Fruit fly (Drosophila melanogaster) whole organism, prepupa: ENCODE measurements around the gene CG42588.

Experiments
- Blimp-1 ChIP-seq: fragments of 200-800 bp; sonication (Bioruptor generic); optimal IDR thresholded peaks from 3 replicates; lab custom pipeline; 2017; ENCODE audit warnings: missing biosample characterization, missing genetic modification characterization, mild to moderate bottlenecking, moderate library complexity, missing genetic modification reagents
- CG10631 ChIP-seq: fragments of 200-800 bp; sonication (Bioruptor generic); optimal IDR thresholded peaks from 2 replicates; lab custom pipeline; 2016; ENCODE audit warnings: missing biosample characterization, missing genetic modification characterization
- CG11294 ChIP-seq: fragments of 200-800 bp; sonication (Bioruptor generic); IDR thresholded peaks from 2 replicates; pipeline ENCODE4 v1.3.6; 2022; ENCODE audit warnings: missing biosample characterization, missing genetic modification characterization
- CG11762 ChIP-seq: fragments of 200-800 bp; sonication (Bioruptor generic); optimal IDR thresholded peaks from 3 replicates; lab custom pipeline; 2016; ENCODE audit warnings: missing biosample characterization, missing genetic modification characterization; ENCODE audit not compliant: insufficient read depth
- CG11902 ChIP-seq: fragments of 200-800 bp; sonication (Bioruptor generic); optimal IDR thresholded peaks from 3 replicates; lab custom pipeline; 2016; ENCODE audit warnings: missing biosample characterization, missing genetic modification characterization
- CG1621 ChIP-seq: fragments of 200-800 bp; sonication (Bioruptor generic); optimal IDR thresholded peaks from 3 replicates; lab custom pipeline; 2018; ENCODE audit warnings: missing biosample characterization, mild to moderate bottlenecking, missing genetic modification characterization
- CG3032 ChIP-seq: fragments of 200-800 bp; optimal IDR thresholded peaks from 2 replicates; lab custom pipeline; 2019; ENCODE audit warnings: missing biosample characterization, mild to moderate bottlenecking, missing genetic modification characterization, moderate library complexity
- CG32006 ChIP-seq: fragments of 200-800 bp; sonication (Bioruptor generic); optimal IDR thresholded peaks from 3 replicates; lab custom pipeline; 2017; ENCODE audit warnings: missing biosample characterization, mild to moderate bottlenecking, missing genetic modification characterization
- CG3919 ChIP-seq: fragments of 200-800 bp; sonication (Bioruptor generic); optimal IDR thresholded peaks from 3 replicates; lab custom pipeline; 2016; ENCODE audit warnings: missing biosample characterization, missing genetic modification characterization
- CG6163 ChIP-seq: fragments of 200-800 bp; sonication (Bioruptor generic); IDR thresholded peaks from 3 replicates; pipeline ENCODE4 v1.3.6; 2022; ENCODE audit warnings: missing biosample characterization, missing genetic modification characterization
- CG6276 ChIP-seq: fragments of 200-800 bp; sonication (Bioruptor generic); optimal IDR thresholded peaks from 2 replicates; lab custom pipeline; 2017; ENCODE audit warnings: missing biosample characterization, mild to moderate bottlenecking, missing genetic modification characterization
- CG6808 ChIP-seq: fragments of 200-800 bp; sonication (Bioruptor generic); optimal IDR thresholded peaks from 3 replicates; lab custom pipeline; 2017; ENCODE audit warnings: missing biosample characterization, missing genetic modification characterization, mild to moderate bottlenecking, moderate library complexity, missing genetic modification reagents
- CG6854 ChIP-seq: fragments of 200-800 bp; sonication (Bioruptor generic); optimal IDR thresholded peaks from 2 replicates; lab custom pipeline; 2017; ENCODE audit warnings: missing biosample characterization, mild to moderate bottlenecking, missing genetic modification characterization
- CG8319 ChIP-seq: fragments of 200-800 bp; sonication (Bioruptor generic); optimal IDR thresholded peaks from 3 replicates; lab custom pipeline; 2016; ENCODE audit warnings: missing biosample characterization, missing genetic modification characterization
- CG8632 ChIP-seq: fragments of 200-800 bp; sonication (Bioruptor generic); optimal IDR thresholded peaks from 3 replicates; lab custom pipeline; 2016; ENCODE audit warnings: missing biosample characterization, missing genetic modification characterization
- CG9139 ChIP-seq: fragments of 200-800 bp; sonication (Bioruptor generic); optimal IDR thresholded peaks from 3 replicates; lab custom pipeline; 2017; ENCODE audit warnings: missing biosample characterization, mild to moderate bottlenecking, missing genetic modification characterization
- Eip75B ChIP-seq: fragments of 200-800 bp; sonication (Bioruptor generic); optimal IDR thresholded peaks from 3 replicates; lab custom pipeline; 2016; ENCODE audit warnings: missing biosample characterization, missing genetic modification characterization
- Eip93F ChIP-seq: fragments of 200-800 bp; sonication (Bioruptor generic); optimal IDR thresholded peaks from 2 replicates; lab custom pipeline; 2016; ENCODE audit warnings: missing biosample characterization, mild to moderate bottlenecking, missing genetic modification characterization
- Ets96B ChIP-seq: fragments of 200-800 bp; optimal IDR thresholded peaks from 2 replicates; lab custom pipeline; 2019; ENCODE audit warnings: missing biosample characterization, mild to moderate bottlenecking, missing genetic modification characterization, moderate library complexity
- Gug ChIP-seq: fragments of 200-800 bp; sonication (Bioruptor generic); IDR thresholded peaks from 2 replicates; pipeline ENCODE4 v1.3.6; 2022; ENCODE audit warnings: missing biosample characterization, missing genetic modification characterization
- Hr38 ChIP-seq: sonication (Bioruptor generic); optimal IDR thresholded peaks from 2 replicates; lab custom pipeline; 2016; ENCODE audit warnings: missing biosample characterization, missing genetic modification characterization
- Hr39 ChIP-seq: fragments of 200-800 bp; sonication (Bioruptor generic); optimal IDR thresholded peaks from 2 replicates; lab custom pipeline; 2016; ENCODE audit warnings: missing biosample characterization, missing genetic modification characterization
- Hr4 ChIP-seq: fragments of 200-800 bp; sonication (Bioruptor generic); optimal IDR thresholded peaks from 3 replicates; lab custom pipeline; 2016; ENCODE audit warnings: missing biosample characterization, missing genetic modification characterization
- Lpt ChIP-seq: fragments of 200-800 bp; sonication (Bioruptor generic); optimal IDR thresholded peaks from 3 replicates; lab custom pipeline; 2016; ENCODE audit warnings: missing biosample characterization, missing genetic modification characterization
- Smox ChIP-seq: fragments of 200-800 bp; sonication (Bioruptor generic); optimal IDR thresholded peaks from 3 replicates; lab custom pipeline; 2016; ENCODE audit warnings: missing biosample characterization, missing genetic modification characterization
- Sox14 ChIP-seq: fragments of 200-800 bp; sonication (Bioruptor generic); optimal IDR thresholded peaks from 3 replicates; lab custom pipeline; 2016; ENCODE audit warnings: missing biosample characterization, missing genetic modification characterization
- Sox15 ChIP-seq: fragments of 200-800 bp; sonication (Bioruptor generic); optimal IDR thresholded peaks from 3 replicates; lab custom pipeline; 2016; ENCODE audit warnings: missing biosample characterization, missing genetic modification characterization
- cyc ChIP-seq: fragments of 200-800 bp; sonication (Bioruptor generic); optimal IDR thresholded peaks from 3 replicates; lab custom pipeline; 2016; ENCODE audit warnings: missing biosample characterization, missing genetic modification characterization
- esn ChIP-seq: fragments of 200-800 bp; sonication (Bioruptor generic); optimal IDR thresholded peaks from 2 replicates; lab custom pipeline; 2016; ENCODE audit warnings: missing biosample characterization, mild to moderate bottlenecking, missing genetic modification characterization, moderate library complexity
- fd85E ChIP-seq: fragments of 200-800 bp; sonication (Bioruptor generic); optimal IDR thresholded peaks from 3 replicates; lab custom pipeline; 2016; ENCODE audit warnings: missing biosample characterization, missing genetic modification characterization
- fkh ChIP-seq: fragments of 200-800 bp; sonication (Bioruptor generic); optimal IDR thresholded peaks from 3 replicates; lab custom pipeline; 2017; ENCODE audit warnings: missing biosample characterization, mild to moderate bottlenecking, missing genetic modification characterization, moderate library complexity
- lz ChIP-seq: fragments of 200-800 bp; sonication (Bioruptor generic); optimal IDR thresholded peaks from 3 replicates; lab custom pipeline; 2016; ENCODE audit warnings: missing biosample characterization, missing genetic modification characterization
- pdm3 ChIP-seq: fragments of 200-800 bp; sonication (Bioruptor generic); optimal IDR thresholded peaks from 3 replicates; lab custom pipeline; 2016; ENCODE audit warnings: missing biosample characterization, missing genetic modification characterization
- salr ChIP-seq, 2 experiments: fragments of 200-800 bp; sonication (Bioruptor generic); optimal IDR thresholded peaks; 3 replicates each; lab custom pipeline; 2016 to 2018; ENCODE audit warnings: missing biosample characterization in 2 of 2, missing genetic modification characterization in 2 of 2, mild to moderate bottlenecking in 1 of 2
- spab ChIP-seq: fragments of 200-800 bp; sonication (Bioruptor generic); optimal IDR thresholded peaks from 2 replicates; lab custom pipeline; 2017; ENCODE audit warnings: missing biosample characterization, mild to moderate bottlenecking, missing genetic modification characterization, missing genetic modification reagents
- vri ChIP-seq: fragments of 200-800 bp; sonication (Bioruptor generic); optimal IDR thresholded peaks from 3 replicates; lab custom pipeline; 2016; ENCODE audit warnings: missing biosample characterization, mild to moderate bottlenecking, missing genetic modification characterization

Gene CG42588

DNA sequence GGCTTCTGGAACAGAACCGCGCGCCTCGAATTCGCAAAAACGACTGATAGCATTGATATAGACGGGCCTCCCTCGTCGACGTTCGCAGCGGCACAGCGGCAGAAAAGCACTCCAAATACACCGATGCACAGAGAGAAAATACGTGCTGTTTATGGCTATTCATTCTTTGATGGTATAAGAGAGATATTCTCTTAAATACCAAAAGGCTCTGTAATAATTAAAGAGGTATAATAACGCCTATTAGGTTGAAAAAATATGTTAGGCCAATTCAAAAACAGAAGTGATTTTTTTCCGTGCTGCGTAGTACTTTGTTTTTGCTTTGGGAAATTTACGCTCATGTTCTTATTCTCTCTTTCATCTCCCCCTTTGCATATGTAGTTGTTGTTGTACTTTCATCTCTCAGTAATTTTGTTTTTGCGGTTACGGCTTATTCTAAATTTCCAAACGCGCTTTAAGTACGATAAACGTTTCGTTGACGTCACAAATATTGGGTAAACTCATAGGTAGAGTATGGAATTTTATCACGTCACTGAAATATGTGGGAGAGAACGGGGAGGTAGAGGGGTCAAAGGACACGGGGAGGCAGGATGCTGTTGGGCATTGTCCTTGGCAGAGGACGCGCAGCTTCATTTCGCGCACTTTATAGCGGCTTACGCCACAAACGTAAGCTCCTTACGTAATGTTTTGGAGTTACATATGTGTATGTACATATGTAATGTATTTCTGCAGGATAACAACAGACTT lies 29.2 kb downstream of the CG42588 start, which contains the start of gene nebu (continued):
- TF ChIP-seq Sox14 (GFP tag; lab: Kevin White, UChicago) (peak; percentile 99), Hr38 (GFP tag; lab: Kevin White, UChicago) (peak; percentile 61), Gug (peak; percentile 97), Lpt (GFP tag; lab: Kevin White, UChicago) (peak; percentile 96), salr (GFP tag; optimal IDR thresholded peaks at IDR 0.05; lab: Kevin White, UChicago) (peak; percentile 95 to 96), CG11902 (GFP tag; lab: Kevin White, UChicago) (peak; percentile 98), lz (GFP tag; lab: Kevin White, UChicago) (peak; percentile 99), Hr39 (peak; percentile 99), Sox15 (peak; percentile 98), CG6808 (GFP tag; lab: Kevin White, UChicago) (peak; percentile 95)

DNA sequence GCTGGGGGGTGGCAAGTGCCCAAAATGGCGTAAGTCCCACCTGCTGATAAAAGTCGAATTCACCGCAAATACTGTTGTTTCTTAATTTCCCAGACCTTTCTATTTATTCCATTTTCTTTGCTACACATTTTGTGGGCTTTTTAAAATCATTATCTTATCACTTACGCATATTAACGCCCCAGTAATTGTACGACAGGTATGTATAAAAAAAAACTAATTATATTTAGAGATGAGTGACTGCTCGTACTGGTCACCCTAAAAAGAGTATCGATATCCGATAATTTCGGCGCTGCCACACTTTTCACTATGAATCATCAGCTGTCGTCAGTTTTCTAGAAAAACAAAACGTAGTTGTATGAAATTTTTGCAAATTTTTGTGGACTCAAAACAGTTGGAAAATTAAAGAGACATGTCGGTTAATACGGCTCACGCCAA lies 35.8 kb downstream of the CG42588 start, which contains the start of the genes CG10948 and Wbp2:
CG10948 (minus strand) TSS at position 251 of the 435 bp plus-strand sequence.
Wbp2 (plus strand) TSS at position 299 of the 435 bp plus-strand sequence.
- TF ChIP-seq Lpt (GFP tag; lab: Kevin White, UChicago) (no peak), Smox (GFP tag; lab: Kevin White, UChicago) (no peak), vri (GFP tag; lab: Kevin White, UChicago) (peak; percentile 82), Eip75B (no peak), Ets96B (tag; lab: Kevin White, UChicago) (peak; percentile 10), CG6854 (peak; percentile 44), lz (GFP tag; lab: Kevin White, UChicago) (peak; percentile 40), CG3032 (peak; percentile 29), CG1621 (tag; lab: Kevin White, UChicago) (no peak), CG9139 (GFP tag; lab: Kevin White, UChicago) (no peak), CG8632 (GFP tag; lab: Kevin White, UChicago) (peak; percentile 8), esn (GFP tag; lab: Kevin White, UChicago) (peak; percentile 44), Eip93F (peak; percentile 50), CG3919 (GFP tag; lab: Kevin White, UChicago) (no peak)

DNA sequence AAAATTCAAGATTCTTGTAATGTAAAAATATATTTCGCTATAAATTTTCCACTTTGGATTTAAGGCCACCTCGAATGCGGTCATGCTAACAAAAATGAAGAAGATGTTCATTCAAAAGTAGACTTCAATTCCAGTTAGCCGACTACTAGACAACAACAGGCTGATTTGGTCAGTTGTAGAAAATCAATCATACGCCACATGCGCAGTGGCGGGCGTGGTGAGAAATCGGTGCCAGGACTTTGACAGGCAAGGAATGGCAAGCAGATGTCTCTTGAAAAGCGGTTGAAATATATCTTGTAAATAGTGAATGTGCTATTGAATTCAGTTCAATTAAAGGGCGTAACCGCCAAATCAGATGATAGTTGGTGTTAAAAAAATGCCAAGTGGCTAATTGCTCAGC lies 39.4 kb downstream of the CG42588 start, which contains the start of gene Ent3:
Ent3 (plus strand) TSS at position 224 of the 400 bp plus-strand sequence.
- TF ChIP-seq CG11762 (no peak), Hr4 (no peak), CG32006 (GFP tag; lab: Kevin White, UChicago) (no peak), pdm3 (GFP tag; lab: Kevin White, UChicago) (no peak), Eip75B (no peak), CG8319 (GFP tag; lab: Kevin White, UChicago) (no peak), cyc (GFP tag; lab: Kevin White, UChicago) (no peak), CG11294 (no peak), fkh (GFP tag; lab: Kevin White, UChicago) (no peak), CG6163 (GFP tag; lab: Robert Waterston, UW) (no peak), Sox14 (GFP tag; lab: Kevin White, UChicago) (no peak), Blimp-1 (GFP tag; lab: Kevin White, UChicago) (no peak), esn (GFP tag; lab: Kevin White, UChicago) (no peak), CG3032 (no peak), CG10631 (GFP tag; lab: Kevin White, UChicago) (no peak), fd85E (GFP tag; lab: Kevin White, UChicago) (no peak), Ets96B (tag; lab: Kevin White, UChicago) (no peak), CG6276 (GFP tag; lab: Kevin White, UChicago) (no peak), spab (GFP tag; lab: Kevin White, UChicago) (no peak), Hr38 (GFP tag; lab: Kevin White, UChicago) (no peak)
